Fruit fly (Drosophila melanogaster) whole organism, wandering third instar larva: ENCODE measurements around the gene CG7368.

Experiments used
- Dfd ChIP-seq: fragments of >200 bp; optimal IDR thresholded peaks from 2 replicates; lab custom pipeline; 2017; ENCODE audit warnings: missing biosample characterization, missing genetic modification characterization
- Hr78 ChIP-seq: fragments of >200 bp; optimal IDR thresholded peaks from 2 replicates; lab custom pipeline; 2017; ENCODE audit warnings: missing biosample characterization, missing genetic modification characterization
- OdsH ChIP-seq: fragments of 200-800 bp; sonication (Bioruptor generic); optimal IDR thresholded peaks from 2 replicates; lab custom pipeline; 2016; ENCODE audit warnings: missing biosample characterization, mild to moderate bottlenecking, missing genetic modification characterization
- Vsx2 ChIP-seq: fragments of 200-300, 225-300 bp; sonication (Bioruptor generic); optimal IDR thresholded peaks from 2 replicates; lab custom pipeline; 2018; ENCODE audit warnings: missing biosample characterization, missing genetic modification characterization; ENCODE audit not compliant: partially characterized antibody
- brk ChIP-seq: fragments of 200-800 bp; sonication (Bioruptor generic); optimal IDR thresholded peaks from 2 replicates; lab custom pipeline; 2016; ENCODE audit warnings: missing biosample characterization, mild to moderate bottlenecking, missing genetic modification characterization
- ey ChIP-seq: fragments of 200-800 bp; sonication (Bioruptor generic); optimal IDR thresholded peaks from 2 replicates; lab custom pipeline; 2016; ENCODE audit warnings: missing biosample characterization, missing genetic modification characterization
- lola ChIP-seq: fragments of >200 bp; optimal IDR thresholded peaks from 2 replicates; lab custom pipeline; 2017; ENCODE audit warnings: missing biosample characterization, missing genetic modification characterization
- tai ChIP-seq: sonication (Bioruptor generic); optimal IDR thresholded peaks from 2 replicates; lab custom pipeline; 2016; ENCODE audit warnings: missing biosample characterization, missing genetic modification characterization
- usp ChIP-seq: fragments of >200 bp; optimal IDR thresholded peaks from 2 replicates; lab custom pipeline; 2017; ENCODE audit warnings: missing biosample characterization, missing genetic modification characterization
- woc ChIP-seq: sonication (Bioruptor generic); optimal IDR thresholded peaks from 2 replicates; lab custom pipeline; 2016; ENCODE audit warnings: missing biosample characterization, mild to moderate bottlenecking, missing genetic modification characterization

dm6 chr3L:11636829-11637228 lies 39.8 kb downstream of the CG7368 start:
- TF ChIP-seq Hr78 (GFP tag; lab: Kevin White, UChicago) (no peak), OdsH (GFP tag; lab: Kevin White, UChicago) (no peak), brk (no peak), tai (GFP tag; lab: Kevin White, UChicago) (no peak), Vsx2 (no peak), ey (GFP tag; lab: Kevin White, UChicago) (no peak), lola (GFP tag; lab: Kevin White, UChicago) (no peak), Dfd (GFP tag; lab: Kevin White, UChicago) (no peak), woc (GFP tag; lab: Kevin White, UChicago) (no peak), usp (GFP tag; lab: Kevin White, UChicago) (no peak)
